Fruit fly (Drosophila melanogaster) whole organism, embryonic: ENCODE data around the gene GILT3.
A peak's percentile ranks its signal among the peaks of the same experiment; 100 is the strongest.

Experiments
- Ada2b ChIP-seq: fragments of 200-800 bp; sonication (Bioruptor generic); IDR thresholded peaks from 2 replicates; pipeline ENCODE4 v1.3.6; 2022; ENCODE audit warnings: missing biosample characterization, missing genetic modification characterization
- Asciz ChIP-seq: fragments of 200-800 bp; sonication (Bioruptor generic); optimal IDR thresholded peaks from 2 replicates; lab custom pipeline; 2017; ENCODE audit warnings: missing biosample characterization, mild to moderate bottlenecking, missing genetic modification characterization, missing genetic modification reagents
- BEAF-32 ChIP-seq: fragments of 200-800 bp; sonication (Bioruptor generic); optimal IDR thresholded peaks from 3 replicates; lab custom pipeline; 2017; ENCODE audit warnings: missing biosample characterization, missing genetic modification characterization, mild to moderate bottlenecking, moderate library complexity, missing genetic modification reagents
- Blimp-1 ChIP-seq: fragments of 200-800 bp; sonication (Bioruptor generic); optimal IDR thresholded peaks from 3 replicates; lab custom pipeline; 2018; ENCODE audit warnings: missing biosample characterization, missing genetic modification characterization, mild to moderate bottlenecking, moderate library complexity, missing genetic modification reagents
- CG12104 ChIP-seq: fragments of 200-800 bp; sonication (Bioruptor generic); optimal IDR thresholded peaks from 3 replicates; lab custom pipeline; 2016; ENCODE audit warnings: missing biosample characterization, missing genetic modification characterization
- CG1233 ChIP-seq: fragments of 200-800 bp; sonication (Bioruptor generic); optimal IDR thresholded peaks from 4 replicates; lab custom pipeline; 2018; ENCODE audit warnings: missing biosample characterization, mild to moderate bottlenecking, missing genetic modification characterization
- CG14441 ChIP-seq: fragments of 200-800 bp; sonication (Bioruptor generic); IDR thresholded peaks from 2 replicates; pipeline ENCODE4 v1.3.6; 2022; ENCODE audit warnings: missing biosample characterization, missing genetic modification characterization
- CG17612 ChIP-seq: fragments of 200-800 bp; sonication (Bioruptor generic); IDR thresholded peaks from 2 replicates; pipeline ENCODE4 v1.3.6; 2022; ENCODE audit warnings: missing biosample characterization, missing genetic modification characterization
- CG18599 ChIP-seq: fragments of 200-800 bp; sonication (Bioruptor generic); optimal IDR thresholded peaks from 3 replicates; lab custom pipeline; 2017; ENCODE audit warnings: missing biosample characterization, missing genetic modification characterization, mild to moderate bottlenecking, moderate library complexity, missing genetic modification reagents
- CG18619 ChIP-seq: fragments of 200-800 bp; sonication (Bioruptor generic); optimal IDR thresholded peaks from 3 replicates; lab custom pipeline; 2017; ENCODE audit warnings: missing biosample characterization, mild to moderate bottlenecking, missing genetic modification characterization
- CG18764 ChIP-seq: fragments of 200-800 bp; sonication (Bioruptor generic); optimal IDR thresholded peaks from 3 replicates; lab custom pipeline; 2016; ENCODE audit warnings: missing biosample characterization, missing genetic modification characterization
- CG3065 ChIP-seq: fragments of 200-800 bp; sonication (Bioruptor generic); optimal IDR thresholded peaks from 2 replicates; lab custom pipeline; 2016; ENCODE audit warnings: missing biosample characterization, missing genetic modification characterization
- CG5180 ChIP-seq: fragments of 200-800 bp; sonication (Bioruptor generic); optimal IDR thresholded peaks from 3 replicates; lab custom pipeline; 2017; ENCODE audit warnings: missing biosample characterization, missing genetic modification characterization, mild to moderate bottlenecking, moderate library complexity, missing genetic modification reagents
- CG6813 ChIP-seq: fragments of 200-800 bp; sonication (Bioruptor generic); optimal IDR thresholded peaks from 2 replicates; lab custom pipeline; 2017; ENCODE audit warnings: missing biosample characterization, missing genetic modification characterization, mild to moderate bottlenecking, moderate library complexity, missing genetic modification reagents
- CG8290 ChIP-seq, 3 experiments: fragments of 200-800 bp; sonication (Bioruptor generic); optimal IDR thresholded peaks; 2 replicates each; lab custom pipeline; 2016 to 2019; ENCODE audit warnings: missing biosample characterization in 3 of 3, missing genetic modification characterization in 3 of 3, mild to moderate bottlenecking in 2 of 3, moderate library complexity in 1 of 3
- CG9817 ChIP-seq: fragments of 200-800 bp; sonication (Bioruptor generic); optimal IDR thresholded peaks from 2 replicates; lab custom pipeline; 2018; ENCODE audit warnings: missing biosample characterization, mild to moderate bottlenecking, missing genetic modification characterization, moderate library complexity
- CrebB ChIP-seq: fragments of 200-800 bp; sonication (Bioruptor generic); optimal IDR thresholded peaks from 3 replicates; lab custom pipeline; 2018; ENCODE audit warnings: missing biosample characterization, mild to moderate bottlenecking, missing genetic modification characterization
- Hr3 ChIP-seq: fragments of 200-800 bp; sonication (Bioruptor generic); optimal IDR thresholded peaks from 3 replicates; lab custom pipeline; 2016; ENCODE audit warnings: missing biosample characterization, missing genetic modification characterization
- Hr39 ChIP-seq: fragments of >200 bp; optimal IDR thresholded peaks from 2 replicates; lab custom pipeline; 2017
- Lhr ChIP-seq: fragments of 200-800 bp; sonication (Bioruptor generic); optimal IDR thresholded peaks from 3 replicates; lab custom pipeline; 2017; ENCODE audit warnings: mild to moderate bottlenecking, missing biosample characterization, missing genetic modification reagents, missing genetic modification characterization
- NC2α ChIP-seq: fragments of 200-800 bp; sonication (Bioruptor generic); optimal IDR thresholded peaks from 2 replicates; lab custom pipeline; 2016; ENCODE audit warnings: missing biosample characterization, missing genetic modification characterization
- Opbp ChIP-seq: fragments of 200-800 bp; sonication (Bioruptor generic); IDR thresholded peaks from 3 replicates; pipeline ENCODE4 v1.3.6; 2022; ENCODE audit warnings: missing biosample characterization, missing genetic modification characterization; ENCODE audit not compliant: partially characterized antibody
- Rx ChIP-seq: fragments of 200-800 bp; sonication (Bioruptor generic); IDR thresholded peaks from 2 replicates; pipeline ENCODE4 v1.3.6; 2022; ENCODE audit warnings: missing biosample characterization, missing genetic modification characterization
- Side ChIP-seq: fragments of 200-800 bp; sonication (Bioruptor generic); optimal IDR thresholded peaks from 2 replicates; lab custom pipeline; 2016; ENCODE audit warnings: missing biosample characterization, missing genetic modification characterization
- Sry-β ChIP-seq: fragments of 200-800 bp; sonication (Bioruptor generic); optimal IDR thresholded peaks from 2 replicates; lab custom pipeline; 2018; ENCODE audit warnings: missing biosample characterization, mild to moderate bottlenecking, missing genetic modification characterization, moderate library complexity
- Usf ChIP-seq: fragments of 200-800 bp; sonication (Bioruptor generic); optimal IDR thresholded peaks from 2 replicates; lab custom pipeline; 2017; ENCODE audit warnings: missing genotype, missing biosample characterization, missing genetic modification characterization
- Xbp1 ChIP-seq: fragments of 200-800 bp; sonication (Bioruptor generic); optimal IDR thresholded peaks from 3 replicates; lab custom pipeline; 2016; ENCODE audit warnings: missing biosample characterization, mild to moderate bottlenecking, missing genetic modification characterization
- ara ChIP-seq: fragments of 200-800 bp; sonication (Bioruptor generic); IDR thresholded peaks from 2 replicates; pipeline ENCODE4 v1.3.6; 2022; ENCODE audit warnings: missing biosample characterization, missing genetic modification characterization
- bbx ChIP-seq: fragments of 200-800 bp; sonication (Bioruptor generic); IDR thresholded peaks from 2 replicates; pipeline ENCODE4 v1.3.6; 2022; ENCODE audit warnings: missing biosample characterization, missing genetic modification characterization; ENCODE audit not compliant: partially characterized antibody
- cas ChIP-seq: fragments of 200-800 bp; sonication (Bioruptor generic); IDR thresholded peaks from 2 replicates; pipeline ENCODE4 v1.3.6; 2022; ENCODE audit warnings: missing biosample characterization, missing genetic modification characterization
- cato ChIP-seq: fragments of 200-800 bp; sonication (Bioruptor generic); optimal IDR thresholded peaks from 2 replicates; lab custom pipeline; 2016; ENCODE audit warnings: missing biosample characterization, missing genetic modification characterization, borderline replicate concordance
- chm ChIP-seq: fragments of 200-800 bp; sonication (Bioruptor generic); IDR thresholded peaks from 2 replicates; pipeline ENCODE4 v1.3.6; 2022; ENCODE audit warnings: missing biosample characterization, missing genetic modification characterization
- danr ChIP-seq: fragments of 200-800 bp; sonication (Bioruptor generic); IDR thresholded peaks from 2 replicates; pipeline ENCODE4 v1.3.6; 2022; ENCODE audit warnings: missing biosample characterization, missing genetic modification characterization
- dmrt11E ChIP-seq: fragments of 200-800 bp; sonication (Bioruptor generic); optimal IDR thresholded peaks from 3 replicates; lab custom pipeline; 2018; ENCODE audit warnings: missing biosample characterization, mild to moderate bottlenecking, missing genetic modification characterization, moderate library complexity
- grn ChIP-seq: fragments of 200-800 bp; sonication (Bioruptor generic); optimal IDR thresholded peaks from 3 replicates; lab custom pipeline; 2017; ENCODE audit warnings: missing biosample characterization, missing genetic modification characterization
- gsb-n ChIP-seq: fragments of 200-800 bp; sonication (Bioruptor generic); optimal IDR thresholded peaks from 3 replicates; lab custom pipeline; 2018; ENCODE audit warnings: missing biosample characterization, mild to moderate bottlenecking, missing genetic modification characterization
- hkb ChIP-seq, 2 experiments: fragments of 200-800 bp in 1 of 2; fragments of >200 bp in 1 of 2; sonication (Bioruptor generic) in 1 of 2; IDR thresholded peaks in 1 of 2; optimal IDR thresholded peaks in 1 of 2; 2 replicates each; pipeline versions ENCODE4 v1.3.6 to Lab custom; 2017 to 2022; ENCODE audit warnings: missing biosample characterization in 1 of 2, missing genetic modification characterization in 1 of 2
- jing ChIP-seq: fragments of 200-800 bp; sonication (Bioruptor generic); optimal IDR thresholded peaks from 2 replicates; lab custom pipeline; 2018; ENCODE audit warnings: missing biosample characterization, mild to moderate bottlenecking, missing genetic modification characterization
- kah ChIP-seq: fragments of 200-800 bp; sonication (Bioruptor generic); optimal IDR thresholded peaks from 2 replicates; lab custom pipeline; 2018; ENCODE audit warnings: missing biosample characterization, mild to moderate bottlenecking, missing genetic modification characterization
- kay ChIP-seq: fragments of 200-800 bp; sonication (Bioruptor generic); optimal IDR thresholded peaks from 2 replicates; lab custom pipeline; 2016; ENCODE audit warnings: missing biosample characterization, missing genetic modification characterization
- klu ChIP-seq: fragments of 200-800 bp; sonication (Bioruptor generic); IDR thresholded peaks from 2 replicates; pipeline ENCODE4 v1.3.6; 2022; ENCODE audit warnings: missing biosample characterization, missing genetic modification characterization
- lilli ChIP-seq: fragments of 200-800 bp; sonication (Bioruptor generic); optimal IDR thresholded peaks from 3 replicates; lab custom pipeline; 2016; ENCODE audit warnings: missing biosample characterization, missing genetic modification characterization
- lmd ChIP-seq: fragments of 200-800 bp; sonication (Bioruptor generic); IDR thresholded peaks from 2 replicates; pipeline ENCODE4 v1.3.6; 2022; ENCODE audit warnings: missing biosample characterization, missing genetic modification characterization
- scrt ChIP-seq: fragments of 200-800 bp; sonication (Bioruptor generic); optimal IDR thresholded peaks from 2 replicates; lab custom pipeline; 2018; ENCODE audit warnings: missing biosample characterization, mild to moderate bottlenecking, missing genetic modification characterization, moderate library complexity
- tin ChIP-seq: fragments of 200-800 bp; sonication (Bioruptor generic); optimal IDR thresholded peaks from 3 replicates; lab custom pipeline; 2016; ENCODE audit warnings: missing biosample characterization, missing genetic modification characterization
- ttk ChIP-seq: fragments of 200-800 bp; sonication (Bioruptor generic); IDR thresholded peaks from 2 replicates; pipeline ENCODE4 v2.1.2; 2022; ENCODE audit warnings: missing biosample characterization, missing genetic modification characterization
- tx ChIP-seq: fragments of 200-800 bp; sonication (Bioruptor generic); optimal IDR thresholded peaks from 2 replicates; lab custom pipeline; 2016; ENCODE audit warnings: missing biosample characterization, missing genetic modification characterization
- unpg ChIP-seq: fragments of 200-800 bp; sonication (Bioruptor generic); optimal IDR thresholded peaks from 3 replicates; lab custom pipeline; 2018; ENCODE audit warnings: missing biosample characterization, mild to moderate bottlenecking, missing genetic modification characterization, moderate library complexity
- wdn ChIP-seq: fragments of 200-800 bp; sonication (Bioruptor generic); IDR thresholded peaks from 2 replicates; pipeline ENCODE4 v1.3.6; 2022; ENCODE audit warnings: missing biosample characterization, missing genetic modification characterization

The GILT3 gene

dm6 chr3R:23709508-23710208 is 32.5 kb downstream of the GILT3 start, which contains the start of gene CG10301 (continued):
- TF ChIP-seq gsb-n (tag; lab: Kevin White, UChicago), result peak; percentile 48
- TF ChIP-seq CG18599 (GFP tag; lab: Kevin White, UChicago), result peak; percentile 32
- no peak for TF ChIP-seq BEAF-32 (GFP tag; lab: Kevin White, UChicago)
- no peak for TF ChIP-seq CrebB (tag; lab: Kevin White, UChicago)
- TF ChIP-seq Asciz, result no peak
- no peak for TF ChIP-seq wdn (GFP tag; lab: Robert Waterston, UW)
- TF ChIP-seq kay, result no peak
- TF ChIP-seq chm, result peak; percentile 72
- peak; percentile 62 for TF ChIP-seq lmd (GFP tag; lab: Robert Waterston, UW)
- TF ChIP-seq CG9817 (tag; lab: Kevin White, UChicago), result no peak
- peak; percentile 40 for TF ChIP-seq Lhr (GFP tag; lab: Kevin White, UChicago)
- TF ChIP-seq hkb (optimal IDR thresholded peaks at IDR 0.05; lab: Kevin White, UChicago), result no peak
- TF ChIP-seq hkb (GFP tag; IDR thresholded peaks at IDR 0.05; lab: Robert Waterston, UW), result peak; percentile 55; the same call in 1 of the 2 replicates
- TF ChIP-seq danr (GFP tag; lab: Robert Waterston, UW), result no peak
- TF ChIP-seq Opbp (GFP tag; lab: Robert Waterston, UW), result no peak
- peak; percentile 1 for TF ChIP-seq CG5180 (GFP tag; lab: Kevin White, UChicago)
- TF ChIP-seq Hr3 (GFP tag; lab: Kevin White, UChicago), result peak; percentile 47
- TF ChIP-seq CG12104 (GFP tag; lab: Kevin White, UChicago), result no peak
- TF ChIP-seq Sry-β (GFP tag; lab: Kevin White, UChicago), result no peak
- TF ChIP-seq CG6813 (GFP tag; lab: Kevin White, UChicago), result peak; percentile 29
- peak; percentile 84 for TF ChIP-seq ara (GFP tag; lab: Robert Waterston, UW)
- TF ChIP-seq Hr39 (lab: Kevin White, UChicago), result no peak
- peak; percentile 67 for TF ChIP-seq Blimp-1 (GFP tag; lab: Kevin White, UChicago)
- 0 out of 2 replicates have a peak, but pooled peaks have one; percentile 12 for TF ChIP-seq ttk (GFP tag; lab: Robert Waterston, UW)
- TF ChIP-seq scrt, result no peak
- TF ChIP-seq cas, result no peak
- TF ChIP-seq NC2α (GFP tag; lab: Kevin White, UChicago), result peak; percentile 9
- TF ChIP-seq lilli (GFP tag; lab: Kevin White, UChicago), result peak; percentile 39
- TF ChIP-seq Ada2b (GFP tag; lab: Robert Waterston, UW), result peak; percentile 23; the same call in 1 of the 2 replicates
- peak; percentile 47 for TF ChIP-seq CG18764 (GFP tag; lab: Kevin White, UChicago)
- TF ChIP-seq klu, result no peak
- TF ChIP-seq kah (GFP tag; lab: Kevin White, UChicago), result peak; percentile 34
- TF ChIP-seq tin, result peak; percentile 66
- TF ChIP-seq tx (GFP tag; lab: Kevin White, UChicago), result no peak
- peak; percentile 39 for TF ChIP-seq Rx
- no peak for TF ChIP-seq CG18619 (GFP tag; lab: Kevin White, UChicago)
- no peak for TF ChIP-seq CG17612
- no peak for TF ChIP-seq grn (GFP tag; lab: Kevin White, UChicago)
- TF ChIP-seq cato, result peak; percentile 40
- TF ChIP-seq CG1233 (GFP tag; lab: Kevin White, UChicago), result peak; percentile 56
- TF ChIP-seq CG14441 (GFP tag; lab: Robert Waterston, UW), result peak; percentile 51
- peak; percentile 24 for TF ChIP-seq CG8290 (GFP tag; optimal IDR thresholded peaks at IDR 0.05; lab: Kevin White, UChicago)
- TF ChIP-seq CG8290 (tag; optimal IDR thresholded peaks at IDR 0.05; lab: Kevin White, UChicago), result no peak
- peak; percentile 44 for TF ChIP-seq Usf
- peak; percentile 89 for TF ChIP-seq dmrt11E
- peak; percentile 10 for TF ChIP-seq Side (GFP tag; lab: Kevin White, UChicago)
- peak; percentile 43 for TF ChIP-seq CG3065 (GFP tag; lab: Kevin White, UChicago)
- peak; percentile 61 for TF ChIP-seq unpg (GFP tag; lab: Kevin White, UChicago)
- peak; percentile 61 for TF ChIP-seq Xbp1 (GFP tag; lab: Kevin White, UChicago)
- no peak for TF ChIP-seq bbx (GFP tag; lab: Robert Waterston, UW)
- TF ChIP-seq jing, result peak; percentile 42
